Fruit fly (Drosophila melanogaster) whole organism, embryonic: ENCODE results near the gene CG34028.

Source experiments
- Antp ChIP-seq: fragments of 200-800 bp; sonication (Bioruptor generic); optimal IDR thresholded peaks from 3 replicates; lab custom pipeline; 2016; ENCODE audit warnings: missing biosample characterization, missing genetic modification characterization
- B-H1 ChIP-seq: fragments of 200-800 bp; sonication (Bioruptor generic); IDR thresholded peaks from 3 replicates; pipeline ENCODE4 v1.3.6; 2022; ENCODE audit warnings: missing biosample characterization, missing genetic modification characterization
- CG11093 ChIP-seq: fragments of 200-800 bp; sonication (Bioruptor generic); IDR thresholded peaks from 3 replicates; pipeline ENCODE4 v1.3.6; 2022; ENCODE audit warnings: missing biosample characterization, missing genetic modification characterization
- CG11560 ChIP-seq: fragments of 200-800 bp; sonication (Bioruptor generic); IDR thresholded peaks from 3 replicates; pipeline ENCODE4 v1.3.6; 2022; ENCODE audit warnings: missing biosample characterization, missing genetic modification characterization
- CG12391 ChIP-seq: fragments of 200-800 bp; sonication (Bioruptor generic); optimal IDR thresholded peaks from 3 replicates; lab custom pipeline; 2018; ENCODE audit warnings: missing biosample characterization, mild to moderate bottlenecking, missing genetic modification characterization, moderate library complexity
- CG12659 ChIP-seq: fragments of 200-800 bp; sonication (Bioruptor generic); optimal IDR thresholded peaks from 3 replicates; lab custom pipeline; 2017; ENCODE audit warnings: mild to moderate bottlenecking, missing biosample characterization, missing genetic modification reagents, missing genetic modification characterization
- CG13287 ChIP-seq: fragments of 200-800 bp; sonication (Bioruptor generic); IDR thresholded peaks from 2 replicates; pipeline ENCODE4 v1.3.6; 2022; ENCODE audit warnings: missing biosample characterization, missing genetic modification characterization; ENCODE audit not compliant: partially characterized antibody
- CG13424 ChIP-seq: fragments of 200-800 bp; sonication (Bioruptor generic); optimal IDR thresholded peaks from 2 replicates; lab custom pipeline; 2019; ENCODE audit warnings: missing biosample characterization, mild to moderate bottlenecking, missing genetic modification characterization, moderate library complexity
- CG1529 ChIP-seq: fragments of 200-800 bp; sonication (Bioruptor generic); optimal IDR thresholded peaks from 3 replicates; lab custom pipeline; 2018; ENCODE audit warnings: missing biosample characterization, missing genetic modification characterization
- CG15514 ChIP-seq: fragments of 200-800 bp; sonication (Bioruptor generic); optimal IDR thresholded peaks from 3 replicates; lab custom pipeline; 2017; ENCODE audit warnings: missing biosample characterization, missing genetic modification characterization, mild to moderate bottlenecking, moderate library complexity, missing genetic modification reagents
- CG17359 ChIP-seq: fragments of 200-800 bp; sonication (Bioruptor generic); optimal IDR thresholded peaks from 3 replicates; lab custom pipeline; 2018; ENCODE audit warnings: missing biosample characterization, mild to moderate bottlenecking, missing genetic modification characterization, moderate library complexity
- CG18476 ChIP-seq: fragments of 200-800 bp; sonication (Bioruptor generic); optimal IDR thresholded peaks from 2 replicates; lab custom pipeline; 2016; ENCODE audit warnings: missing biosample characterization, mild to moderate bottlenecking, missing genetic modification characterization
- CG2120 ChIP-seq: fragments of 200-800 bp; sonication (Bioruptor generic); optimal IDR thresholded peaks from 3 replicates; lab custom pipeline; 2016; ENCODE audit warnings: missing biosample characterization, missing genetic modification characterization
- CG2875 ChIP-seq: fragments of 200-800 bp; sonication (Bioruptor generic); optimal IDR thresholded peaks from 2 replicates; lab custom pipeline; 2017; ENCODE audit warnings: missing biosample characterization, mild to moderate bottlenecking, missing genetic modification characterization, missing genetic modification reagents
- CG30403 ChIP-seq: fragments of 200-800 bp; sonication (Bioruptor generic); optimal IDR thresholded peaks from 3 replicates; lab custom pipeline; 2016; ENCODE audit warnings: missing biosample characterization, missing genetic modification characterization
- CG33557 ChIP-seq: fragments of 200-800 bp; sonication (Bioruptor generic); optimal IDR thresholded peaks from 2 replicates; lab custom pipeline; 2019; ENCODE audit warnings: missing biosample characterization, mild to moderate bottlenecking, missing genetic modification characterization, moderate library complexity
- CG4328 ChIP-seq: fragments of 200-800 bp; sonication (Bioruptor generic); optimal IDR thresholded peaks from 3 replicates; lab custom pipeline; 2017; ENCODE audit warnings: missing biosample characterization, missing genetic modification reagents, missing genetic modification characterization
- CG6854 ChIP-seq: fragments of 200-800 bp; sonication (Bioruptor generic); optimal IDR thresholded peaks from 3 replicates; lab custom pipeline; 2017; ENCODE audit warnings: missing biosample characterization, mild to moderate bottlenecking, missing genetic modification characterization
- CG7357 ChIP-seq: fragments of 200-800 bp; sonication (Bioruptor generic); IDR thresholded peaks from 3 replicates; pipeline ENCODE4 v1.3.6; 2022; ENCODE audit warnings: missing biosample characterization, missing genetic modification characterization
- CG7556 ChIP-seq: fragments of 200-800 bp; sonication (Bioruptor generic); optimal IDR thresholded peaks from 2 replicates; lab custom pipeline; 2017; ENCODE audit warnings: missing biosample characterization, mild to moderate bottlenecking, missing genetic modification characterization
- CG8281 ChIP-seq: fragments of 200-800 bp; sonication (Bioruptor generic); optimal IDR thresholded peaks from 2 replicates; lab custom pipeline; 2018; ENCODE audit warnings: missing biosample characterization, mild to moderate bottlenecking, missing genetic modification characterization, moderate library complexity
- CG9876 ChIP-seq: fragments of 200-800 bp; sonication (Bioruptor generic); optimal IDR thresholded peaks from 2 replicates; lab custom pipeline; 2016; ENCODE audit warnings: missing biosample characterization, missing genetic modification characterization
- D19A ChIP-seq: fragments of 200-800 bp; optimal IDR thresholded peaks from 3 replicates; lab custom pipeline; 2019; ENCODE audit warnings: missing biosample characterization, mild to moderate bottlenecking, missing genetic modification characterization, moderate library complexity
- Deaf1 ChIP-seq: fragments of 200-800 bp; optimal IDR thresholded peaks from 3 replicates; lab custom pipeline; 2019; ENCODE audit warnings: missing biosample characterization, mild to moderate bottlenecking, missing genetic modification characterization, moderate library complexity
- Dek ChIP-seq: fragments of 200-800 bp; sonication (Bioruptor generic); optimal IDR thresholded peaks from 3 replicates; lab custom pipeline; 2019; ENCODE audit warnings: missing biosample characterization, mild to moderate bottlenecking, missing genetic modification characterization, moderate library complexity
- ERR ChIP-seq: fragments of 200-800 bp; sonication (Bioruptor generic); optimal IDR thresholded peaks from 2 replicates; lab custom pipeline; 2016; ENCODE audit warnings: missing biosample characterization, missing genetic modification characterization
- HLH4C ChIP-seq: fragments of 200-800 bp; sonication (Bioruptor generic); IDR thresholded peaks from 3 replicates; pipeline ENCODE4 v1.3.6; 2022; ENCODE audit warnings: missing biosample characterization, missing genetic modification characterization; ENCODE audit not compliant: partially characterized antibody
- Hand ChIP-seq: fragments of 200-800 bp; sonication (Bioruptor generic); optimal IDR thresholded peaks from 2 replicates; lab custom pipeline; 2017; ENCODE audit warnings: mild to moderate bottlenecking, missing biosample characterization, missing genetic modification reagents, missing genetic modification characterization
- Jarid2 ChIP-seq: fragments of 200-800 bp; sonication (Bioruptor generic); optimal IDR thresholded peaks from 3 replicates; lab custom pipeline; 2017; ENCODE audit warnings: mild to moderate bottlenecking, missing biosample characterization, missing genetic modification reagents, missing genetic modification characterization
- Lhr ChIP-seq: fragments of 200-800 bp; sonication (Bioruptor generic); optimal IDR thresholded peaks from 3 replicates; lab custom pipeline; 2017; ENCODE audit warnings: mild to moderate bottlenecking, missing biosample characterization, missing genetic modification reagents, missing genetic modification characterization
- PHDP ChIP-seq: fragments of 200-800 bp; sonication (Bioruptor generic); optimal IDR thresholded peaks from 3 replicates; lab custom pipeline; 2018; ENCODE audit warnings: missing biosample characterization, mild to moderate bottlenecking, missing genetic modification characterization, moderate library complexity
- Ptx1 ChIP-seq: fragments of 200-800 bp; sonication (Bioruptor generic); IDR thresholded peaks from 2 replicates; pipeline ENCODE4 v1.3.6; 2022; ENCODE audit warnings: missing biosample characterization, missing genetic modification characterization
- Six4 ChIP-seq: fragments of 200-800 bp; sonication (Bioruptor generic); optimal IDR thresholded peaks from 2 replicates; lab custom pipeline; 2016; ENCODE audit warnings: missing biosample characterization, missing genetic modification characterization
- al ChIP-seq: fragments of 200-800 bp; sonication (Bioruptor generic); IDR thresholded peaks from 2 replicates; pipeline ENCODE4 v1.3.6; 2022; ENCODE audit warnings: missing biosample characterization, missing genetic modification characterization
- chn ChIP-seq: fragments of 200-800 bp; sonication (Bioruptor generic); optimal IDR thresholded peaks from 2 replicates; lab custom pipeline; 2016; ENCODE audit warnings: missing biosample characterization, missing genetic modification characterization
- danr ChIP-seq: fragments of 200-800 bp; sonication (Bioruptor generic); IDR thresholded peaks from 2 replicates; pipeline ENCODE4 v1.3.6; 2022; ENCODE audit warnings: missing biosample characterization, missing genetic modification characterization
- dm ChIP-seq: fragments of 200-800 bp; sonication (Bioruptor generic); optimal IDR thresholded peaks from 3 replicates; lab custom pipeline; 2016; ENCODE audit warnings: missing biosample characterization, missing genetic modification characterization
- dpn ChIP-seq, 2 experiments: fragments of 200-800 bp; sonication (Bioruptor generic); optimal IDR thresholded peaks; 3 replicates each; lab custom pipeline; 2016; ENCODE audit warnings: missing biosample characterization in 2 of 2, missing genetic modification characterization in 2 of 2
- exex ChIP-seq: fragments of 200-800 bp; sonication (Bioruptor generic); optimal IDR thresholded peaks from 4 replicates; lab custom pipeline; 2018; ENCODE audit warnings: missing biosample characterization, mild to moderate bottlenecking, missing genetic modification characterization, moderate library complexity
- fd102C ChIP-seq: fragments of 200-800 bp; sonication (Bioruptor generic); optimal IDR thresholded peaks from 2 replicates; lab custom pipeline; 2018; ENCODE audit warnings: missing biosample characterization, mild to moderate bottlenecking, missing genetic modification characterization, moderate library complexity
- fd96Cb ChIP-seq: fragments of 200-800 bp; sonication (Bioruptor generic); optimal IDR thresholded peaks from 2 replicates; lab custom pipeline; 2018; ENCODE audit warnings: missing biosample characterization, mild to moderate bottlenecking, missing genetic modification characterization, moderate library complexity
- insv ChIP-seq, 2 experiments: fragments of 200-800 bp; sonication (Bioruptor generic); optimal IDR thresholded peaks; 3 replicates each; lab custom pipeline; 2016 to 2018; ENCODE audit warnings: missing biosample characterization in 2 of 2, missing genetic modification characterization in 2 of 2
- lab ChIP-seq: fragments of 200-800 bp; sonication (Bioruptor generic); optimal IDR thresholded peaks from 3 replicates; lab custom pipeline; 2017; ENCODE audit warnings: missing biosample characterization, missing genetic modification characterization, mild to moderate bottlenecking, moderate library complexity, missing genetic modification reagents
- lilli ChIP-seq: fragments of 200-800 bp; sonication (Bioruptor generic); optimal IDR thresholded peaks from 3 replicates; lab custom pipeline; 2016; ENCODE audit warnings: missing biosample characterization, missing genetic modification characterization
- otp ChIP-seq: fragments of 200-800 bp; sonication (Bioruptor generic); IDR thresholded peaks from 3 replicates; pipeline ENCODE4, ENCODE4 v1.3.6; 2022; ENCODE audit warnings: missing biosample characterization, missing genetic modification characterization
- pho ChIP-seq: fragments of 200-800 bp; sonication (Bioruptor generic); optimal IDR thresholded peaks from 2 replicates; lab custom pipeline; 2016; ENCODE audit warnings: missing biosample characterization, missing genetic modification characterization
- phol ChIP-seq: fragments of 200-800 bp; sonication (Bioruptor generic); optimal IDR thresholded peaks from 3 replicates; lab custom pipeline; 2018; ENCODE audit warnings: missing biosample characterization, mild to moderate bottlenecking, missing genetic modification characterization, moderate library complexity
- scrt ChIP-seq: fragments of 200-800 bp; sonication (Bioruptor generic); optimal IDR thresholded peaks from 2 replicates; lab custom pipeline; 2018; ENCODE audit warnings: missing biosample characterization, mild to moderate bottlenecking, missing genetic modification characterization, moderate library complexity
- slou ChIP-seq: fragments of 200-800 bp; sonication (Bioruptor generic); optimal IDR thresholded peaks from 3 replicates; lab custom pipeline; 2016; ENCODE audit warnings: missing biosample characterization, missing genetic modification characterization
- sr ChIP-seq: fragments of 200-800 bp; sonication (Bioruptor generic); IDR thresholded peaks from 3 replicates; pipeline ENCODE4 v1.3.6; 2022; ENCODE audit warnings: missing biosample characterization, missing genetic modification characterization
- trh ChIP-seq: fragments of 200-800 bp; sonication (Bioruptor generic); optimal IDR thresholded peaks from 2 replicates; lab custom pipeline; 2016; ENCODE audit warnings: missing biosample characterization, missing genetic modification characterization

CG34028 gene

dm6 chrX:9520175-9520574 is 8.9 kb downstream of the CG34028 start (continued):
- TF ChIP-seq CG13424 (peak; percentile 52), lab (GFP tag; lab: Kevin White, UChicago) (peak; percentile 65), CG12659 (GFP tag; lab: Kevin White, UChicago) (peak; percentile 17), slou (GFP tag; lab: Kevin White, UChicago) (no peak), Six4 (GFP tag; lab: Kevin White, UChicago) (no peak), Dek (tag; lab: Kevin White, UChicago) (peak; percentile 26), sr (GFP tag; lab: Robert Waterston, UW) (no peak), insv (GFP tag; optimal IDR thresholded peaks at IDR 0.05; lab: Kevin White, UChicago) (no peak), CG30403 (peak; percentile 13), phol (tag; lab: Kevin White, UChicago) (no peak), trh (GFP tag; lab: Kevin White, UChicago) (no peak), CG4328 (GFP tag; lab: Kevin White, UChicago) (no peak), lilli (peak; percentile 0), CG13287 (no peak), CG17359 (tag; lab: Kevin White, UChicago) (peak; percentile 26), CG33557 (GFP tag; lab: Kevin White, UChicago) (no peak), dpn (GFP tag; optimal IDR thresholded peaks at IDR 0.05; lab: Kevin White, UChicago) (no peak), fd102C (no peak), CG8281 (no peak), Antp (GFP tag; lab: Kevin White, UChicago) (no peak), HLH4C (GFP tag; lab: Robert Waterston, UW) (no peak), CG15514 (GFP tag; lab: Kevin White, UChicago) (peak; percentile 31), PHDP (tag; lab: Kevin White, UChicago) (peak; percentile 41), CG1529 (no peak), CG12391 (peak; percentile 11), chn (GFP tag; lab: Kevin White, UChicago) (no peak), dm (no peak), Lhr (no peak), Deaf1 (tag; lab: Kevin White, UChicago) (no peak), ERR (GFP tag; lab: Kevin White, UChicago) (no peak), danr (GFP tag; lab: Robert Waterston, UW) (no peak), CG7357 (GFP tag; lab: Robert Waterston, UW) (no peak), al (GFP tag; lab: Robert Waterston, UW) (no peak), CG9876 (no peak), CG2875 (no peak), CG18476 (no peak), B-H1 (GFP tag; lab: Robert Waterston, UW) (no peak), CG7556 (GFP tag; lab: Kevin White, UChicago) (peak; percentile 59), CG6854 (GFP tag; lab: Kevin White, UChicago) (peak; percentile 8), D19A (tag; lab: Kevin White, UChicago) (peak; percentile 66), CG11560 (tag; lab: Robert Waterston, UW) (no peak), fd96Cb (no peak), exex (tag; lab: Kevin White, UChicago) (no peak), scrt (GFP tag; lab: Kevin White, UChicago) (peak; percentile 19), Hand (GFP tag; lab: Kevin White, UChicago) (peak; percentile 44), pho (GFP tag; lab: Kevin White, UChicago) (no peak), Jarid2 (GFP tag; lab: Kevin White, UChicago) (no peak), CG2120 (GFP tag; lab: Kevin White, UChicago) (peak; percentile 44), Ptx1 (GFP tag; lab: Robert Waterston, UW) (peak; percentile 26; the same call in 1 of the 2 replicates), CG11093 (no peak), otp (GFP tag; lab: Robert Waterston, UW) (no peak)
